Fruit fly (Drosophila melanogaster): ENCODE measurements around the gene atms.

Gene atms

dm6 chr3R:4804828-4805707 is 55.2 kb downstream of the atms start (continued):
- TF ChIP-seq H15 (GFP tag; IDR thresholded peaks at IDR 0.05), result peak; percentile 21; the same call in 1 of the 3 replicates
- peak; percentile 40; the same call in 1 of the 3 replicates for TF ChIP-seq CG11093 (GFP tag; IDR thresholded peaks at IDR 0.05)
- no peak for TF ChIP-seq disco-r (GFP tag; optimal IDR thresholded peaks at IDR 0.05)
- peak; percentile 71 for TF ChIP-seq CG10267 (tag; optimal IDR thresholded peaks at IDR 0.05)
- TF ChIP-seq Trl (optimal IDR thresholded peaks at IDR 0.05), result no peak
- no peak for TF ChIP-seq Trl (GFP tag; optimal IDR thresholded peaks at IDR 0.05)
- peak; percentile 35 for TF ChIP-seq sisA (GFP tag; IDR thresholded peaks at IDR 0.05)
- TF ChIP-seq CG33557 (GFP tag; optimal IDR thresholded peaks at IDR 0.05), result peak; percentile 53
- TF ChIP-seq CG12219 (GFP tag; optimal IDR thresholded peaks at IDR 0.05), result no peak
- peak; percentile 13; the same call in 1 of the 2 replicates for TF ChIP-seq CG1024 (GFP tag; IDR thresholded peaks at IDR 0.05)
- peak; percentile 11 for TF ChIP-seq CG8281 (tag; optimal IDR thresholded peaks at IDR 0.05)
- 0 out of 2 replicates have a peak, but pooled peaks have one; percentile 7 for TF ChIP-seq Rx (GFP tag; IDR thresholded peaks at IDR 0.05)
- TF ChIP-seq Blimp-1 (GFP tag; optimal IDR thresholded peaks at IDR 0.05), result peak; percentile 77
- TF ChIP-seq pum (GFP tag; optimal IDR thresholded peaks at IDR 0.05), result peak; percentile 14
- TF ChIP-seq pho (GFP tag; optimal IDR thresholded peaks at IDR 0.05), result no peak
- TF ChIP-seq Nf-YC (tag; optimal IDR thresholded peaks at IDR 0.05), result peak; percentile 57
- TF ChIP-seq fru (optimal IDR thresholded peaks at IDR 0.05), result no peak
- TF ChIP-seq CG31388 (GFP tag; optimal IDR thresholded peaks at IDR 0.05), result no peak
- TF ChIP-seq Dfd (GFP tag; optimal IDR thresholded peaks at IDR 0.05), result no peak
- TF ChIP-seq CG11696 (GFP tag; IDR thresholded peaks at IDR 0.05), result 0 out of 2 replicates have a peak, but pooled peaks have one; percentile 28
- no peak for TF ChIP-seq NC2β (GFP tag; optimal IDR thresholded peaks at IDR 0.05)
- peak; percentile 68 for TF ChIP-seq Fer1 (GFP tag; optimal IDR thresholded peaks at IDR 0.05)
- TF ChIP-seq CG7372 (GFP tag; IDR thresholded peaks at IDR 0.05), result 0 out of 2 replicates have a peak, but pooled peaks have one; percentile 40
- TF ChIP-seq ase (GFP tag; IDR thresholded peaks at IDR 0.05), result 0 out of 3 replicates have a peak, but pooled peaks have one; percentile 32
- TF ChIP-seq CG8290 (GFP tag; optimal IDR thresholded peaks at IDR 0.05), result no peak
- TF ChIP-seq CG8290 (tag; optimal IDR thresholded peaks at IDR 0.05), result peak in 1 of 2 experiments; percentile 33
- TF ChIP-seq Rfx (GFP tag; IDR thresholded peaks at IDR 0.05), result peak; percentile 4
- TF ChIP-seq PHDP (tag; optimal IDR thresholded peaks at IDR 0.05), result peak; percentile 78
- peak; percentile 36 for TF ChIP-seq Sry-δ (GFP tag; optimal IDR thresholded peaks at IDR 0.05)
- peak; percentile 22 for TF ChIP-seq CG13624 (GFP tag; optimal IDR thresholded peaks at IDR 0.05)
- peak; percentile 23 for TF ChIP-seq twi (tag; optimal IDR thresholded peaks at IDR 0.05)
- peak; percentile 26 for TF ChIP-seq CG12942 (GFP tag; optimal IDR thresholded peaks at IDR 0.05)
- TF ChIP-seq sqz (GFP tag; optimal IDR thresholded peaks at IDR 0.05), result peak; percentile 79
- TF ChIP-seq CG30431 (GFP tag; optimal IDR thresholded peaks at IDR 0.05), result peak; percentile 28
- TF ChIP-seq dysf (GFP tag; IDR thresholded peaks at IDR 0.05), result peak; percentile 75
- TF ChIP-seq CG18764 (GFP tag; optimal IDR thresholded peaks at IDR 0.05), result peak; percentile 45
- TF ChIP-seq kah (GFP tag; optimal IDR thresholded peaks at IDR 0.05), result peak; percentile 60
- TF ChIP-seq CG4707 (GFP tag; optimal IDR thresholded peaks at IDR 0.05), result peak; percentile 25
- 0 out of 3 replicates have a peak, but pooled peaks have one; percentile 6 for TF ChIP-seq CG2889 (GFP tag; IDR thresholded peaks at IDR 0.05)
- peak; percentile 55 for TF ChIP-seq Hr3 (GFP tag; optimal IDR thresholded peaks at IDR 0.05)
- peak; percentile 29 for TF ChIP-seq ewg (GFP tag; optimal IDR thresholded peaks at IDR 0.05)
- no peak for TF ChIP-seq Optix (GFP tag; IDR thresholded peaks at IDR 0.05)
- TF ChIP-seq CG13287 (GFP tag; IDR thresholded peaks at IDR 0.05; ENCODE audit: partially characterized antibody), result 0 out of 2 replicates have a peak, but pooled peaks have one; percentile 9
- TF ChIP-seq crol (GFP tag; IDR thresholded peaks at IDR 0.05), result peak; percentile 76
- TF ChIP-seq Sox100B (GFP tag; optimal IDR thresholded peaks at IDR 0.05), result peak; percentile 77
- TF ChIP-seq prd (optimal IDR thresholded peaks at IDR 0.05), result no peak
- TF ChIP-seq prd (GFP tag; IDR thresholded peaks at IDR 0.05), result peak; percentile 55
- peak; percentile 56; the same call in 2 of the 3 replicates for TF ChIP-seq sr (GFP tag; IDR thresholded peaks at IDR 0.05)
- TF ChIP-seq D19A (tag; optimal IDR thresholded peaks at IDR 0.05), result peak; percentile 62
- peak; percentile 46 for TF ChIP-seq Spps (tag; optimal IDR thresholded peaks at IDR 0.05)
